Worm (Caenorhabditis elegans) whole organism, early embryonic: ENCODE data around the gene dhhc-5.
A peak's percentile ranks its signal among the peaks of the same experiment; 100 is the strongest.

Source experiments
- B0310.2 ChIP-seq: sonication (generic microtip); optimal IDR thresholded peaks from 2 replicates; lab custom pipeline; 2016; ENCODE audit warnings: mild to moderate bottlenecking, missing genetic modification characterization, missing compliant biosample characterization
- F13C5.2 ChIP-seq: sonication (generic microtip); optimal IDR thresholded peaks from 2 replicates; lab custom pipeline; 2017; ENCODE audit warnings: mild to moderate bottlenecking, missing genetic modification characterization, inconsistent platforms, missing compliant biosample characterization
- aly-1 ChIP-seq: sonication (generic microtip); optimal IDR thresholded peaks from 2 replicates; lab custom pipeline; 2016; ENCODE audit warnings: missing genetic modification characterization, missing compliant biosample characterization
- ama-1 ChIP-seq: fragments of 150-350 bp; optimal IDR thresholded peaks from 2 replicates; lab custom pipeline; 2014
- ceh-13 ChIP-seq: fragments of 200-800 bp; sonication (Bioruptor generic); optimal IDR thresholded peaks from 2 replicates; lab custom pipeline; 2018; ENCODE audit warnings: mild to moderate bottlenecking, missing genetic modification characterization, missing compliant biosample characterization
- ceh-36 ChIP-seq: sonication (generic microtip); optimal IDR thresholded peaks from 2 replicates; lab custom pipeline; 2016; ENCODE audit warnings: missing genetic modification characterization, inconsistent platforms, missing compliant biosample characterization
- ets-7 ChIP-seq: sonication (generic microtip); optimal IDR thresholded peaks from 2 replicates; lab custom pipeline; 2016; ENCODE audit warnings: missing genotype, missing genetic modification characterization, missing compliant biosample characterization
- flt-1 ChIP-seq: fragments of 200-800 bp; sonication (Bioruptor generic); IDR thresholded peaks from 2 replicates; pipeline ENCODE4 v1.3.6; 2022; ENCODE audit warnings: missing genetic modification characterization, missing compliant biosample characterization
- hmbx-1 ChIP-seq: sonication (generic microtip); optimal IDR thresholded peaks from 2 replicates; lab custom pipeline; 2016; ENCODE audit warnings: mild to moderate bottlenecking, missing genetic modification characterization, missing compliant biosample characterization
- hmg-4 ChIP-seq: fragments of 200-800 bp; sonication (Bioruptor generic); optimal IDR thresholded peaks from 2 replicates; lab custom pipeline; 2018; ENCODE audit warnings: mild to moderate bottlenecking, missing genetic modification characterization, missing compliant biosample characterization
- hnd-1 ChIP-seq: sonication (generic microtip); optimal IDR thresholded peaks from 2 replicates; lab custom pipeline; 2016; ENCODE audit warnings: missing genetic modification characterization, missing compliant biosample characterization
- pes-1 ChIP-seq: fragments of 200-800 bp; sonication (Bioruptor generic); IDR thresholded peaks from 2 replicates; pipeline ENCODE4 v1.3.6; 2022; ENCODE audit warnings: missing genetic modification reagents, missing genetic modification characterization, missing compliant biosample characterization
- scrt-1 ChIP-seq: fragments of 200-800 bp; sonication (Bioruptor generic); IDR thresholded peaks from 2 replicates; pipeline ENCODE4 v1.3.6; 2022; ENCODE audit warnings: missing genetic modification characterization, missing compliant biosample characterization
- sea-1 ChIP-seq: fragments of 200-800 bp; sonication (Bioruptor generic); conservative IDR thresholded peaks from 2 replicates; pipeline ENCODE4 v1.3.6; 2022; ENCODE audit warnings: missing genetic modification characterization, missing compliant biosample characterization
- tbx-11 ChIP-seq: fragments of 200-800 bp; sonication (Bioruptor generic); IDR thresholded peaks from 2 replicates; pipeline ENCODE4 v1.3.6; 2022; ENCODE audit warnings: missing genetic modification characterization, missing compliant biosample characterization
- tbx-37 ChIP-seq: fragments of 200-800 bp; sonication (Bioruptor generic); conservative IDR thresholded peaks from 2 replicates; pipeline ENCODE4 v1.3.6; 2022; ENCODE audit warnings: missing genetic modification reagents, missing genetic modification characterization, missing compliant biosample characterization
- tra-4 ChIP-seq: sonication (generic microtip); optimal IDR thresholded peaks from 2 replicates; lab custom pipeline; 2017; ENCODE audit warnings: missing genetic modification characterization, missing compliant biosample characterization

dhhc-5 gene

DNA sequence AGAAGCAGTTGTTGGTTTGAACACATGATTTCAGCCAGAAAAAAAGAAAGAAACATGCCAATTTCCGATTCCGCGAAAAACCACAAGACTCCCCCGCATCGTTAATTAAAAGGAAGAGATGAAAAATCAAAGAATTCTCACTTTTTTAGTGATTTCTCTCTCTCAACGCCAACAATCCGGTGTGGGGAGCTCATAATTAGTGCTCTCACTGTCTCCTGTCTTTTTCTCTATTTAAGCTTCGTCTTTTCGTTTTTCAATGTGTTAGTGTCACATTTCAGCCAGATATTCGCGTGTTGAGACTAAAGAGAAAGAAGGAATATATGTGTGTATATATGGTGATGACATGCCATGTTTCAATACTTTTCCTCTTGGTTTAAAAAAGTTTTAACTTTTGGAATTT lies 24.9 kb upstream of the dhhc-5 start:
- TF ChIP-seq hnd-1 (tag; lab: Kevin White, UChicago): no peak
- no peak for TF ChIP-seq hmg-4 (GFP tag; lab: Kevin White, UChicago)
- no peak for TF ChIP-seq aly-1 (tag; lab: Kevin White, UChicago)
- TF ChIP-seq ets-7: no peak
- no peak for TF ChIP-seq B0310.2 (tag; lab: Kevin White, UChicago)
- no peak for TF ChIP-seq scrt-1 (GFP tag; lab: Robert Waterston, UW)

- TF ChIP-seq ets-7 (no peak), F13C5.2 (tag; lab: Kevin White, UChicago) (no peak), B0310.2 (tag; lab: Kevin White, UChicago) (no peak), hmbx-1 (no peak), tbx-37 (GFP tag; lab: Robert Waterston, UW) (no peak), ama-1 (lab: Kevin White, UChicago) (no peak)
Observed at ce11 chrIII:6872534-6873150, 23.8 kb upstream of the dhhc-5 start, which contains the start of gene K04C2.3. Gene K04C2.3, plus strand, starts transcription at chrIII:6873089.

- TF ChIP-seq F13C5.2 (tag; lab: Kevin White, UChicago) (no peak), hmbx-1 (no peak), ceh-36 (tag; lab: Kevin White, UChicago) (no peak), ets-7 (no peak), B0310.2 (tag; lab: Kevin White, UChicago) (no peak), tbx-37 (GFP tag; lab: Robert Waterston, UW) (no peak), pes-1 (GFP tag; lab: Robert Waterston, UW) (no peak), flt-1 (GFP tag; lab: Robert Waterston, UW) (no peak), sea-1 (GFP tag; lab: Robert Waterston, UW) (no peak), ceh-13 (GFP tag; lab: Kevin White, UChicago) (no peak), aly-1 (tag; lab: Kevin White, UChicago) (no peak), hnd-1 (tag; lab: Kevin White, UChicago) (no peak), scrt-1 (GFP tag; lab: Robert Waterston, UW) (no peak), hmg-4 (GFP tag; lab: Kevin White, UChicago) (no peak), tbx-11 (GFP tag; lab: Robert Waterston, UW) (no peak), ama-1 (lab: Kevin White, UChicago) (no peak), tra-4 (tag; lab: Kevin White, UChicago) (no peak)
Observed at ce11 chrIII:6871668-6872067, 22.8 kb upstream of the dhhc-5 start.

ce11 chrIII:6871067-6871466 lies 22.2 kb upstream of the dhhc-5 start:
- TF ChIP-seq hmg-4 (GFP tag; lab: Kevin White, UChicago) (no peak), tra-4 (tag; lab: Kevin White, UChicago) (no peak), aly-1 (tag; lab: Kevin White, UChicago) (no peak), tbx-37 (GFP tag; lab: Robert Waterston, UW) (no peak), F13C5.2 (tag; lab: Kevin White, UChicago) (no peak), ets-7 (no peak), flt-1 (GFP tag; lab: Robert Waterston, UW) (no peak), ceh-36 (tag; lab: Kevin White, UChicago) (no peak), hmbx-1 (no peak), ama-1 (lab: Kevin White, UChicago) (no peak), scrt-1 (GFP tag; lab: Robert Waterston, UW) (no peak), hnd-1 (tag; lab: Kevin White, UChicago) (no peak), pes-1 (GFP tag; lab: Robert Waterston, UW) (no peak), sea-1 (GFP tag; lab: Robert Waterston, UW) (no peak), tbx-11 (GFP tag; lab: Robert Waterston, UW) (no peak), ceh-13 (GFP tag; lab: Kevin White, UChicago) (no peak), B0310.2 (tag; lab: Kevin White, UChicago) (no peak)

- TF ChIP-seq sea-1 (GFP tag; lab: Robert Waterston, UW) (no peak), hnd-1 (tag; lab: Kevin White, UChicago) (no peak), pes-1 (GFP tag; lab: Robert Waterston, UW) (no peak), tbx-11 (GFP tag; lab: Robert Waterston, UW) (no peak), F13C5.2 (tag; lab: Kevin White, UChicago) (no peak), ama-1 (lab: Kevin White, UChicago) (no peak), hmbx-1 (no peak), B0310.2 (tag; lab: Kevin White, UChicago) (no peak), ets-7 (no peak), aly-1 (tag; lab: Kevin White, UChicago) (no peak), hmg-4 (GFP tag; lab: Kevin White, UChicago) (no peak), flt-1 (GFP tag; lab: Robert Waterston, UW) (no peak), tra-4 (tag; lab: Kevin White, UChicago) (no peak), ceh-13 (GFP tag; lab: Kevin White, UChicago) (no peak), ceh-36 (tag; lab: Kevin White, UChicago) (no peak), tbx-37 (GFP tag; lab: Robert Waterston, UW) (no peak)
Observed at ce11 chrIII:6869996-6870395, 21.1 kb upstream of the dhhc-5 start, which contains the start of gene K04C2.8. Gene K04C2.8, plus strand, starts transcription at chrIII:6870296.

DNA sequence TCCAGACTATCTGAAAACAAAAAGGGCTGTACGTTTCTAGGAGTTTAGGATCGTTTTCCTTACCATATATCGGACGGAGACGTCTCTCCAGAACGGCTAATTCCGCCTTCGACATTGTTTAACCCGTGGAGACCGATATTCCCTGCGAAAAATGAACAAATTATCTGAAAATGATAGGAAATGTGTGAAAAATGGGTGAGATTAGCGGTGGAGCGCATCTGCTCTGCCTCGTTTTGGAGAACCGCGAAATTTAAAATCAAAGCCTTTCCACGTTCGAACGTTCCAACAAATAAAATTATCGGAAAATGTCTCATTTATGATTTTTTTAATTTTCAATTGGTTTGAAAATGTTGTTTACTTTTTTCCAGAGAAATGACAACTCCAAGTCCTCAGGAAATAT lies 20.4 kb upstream of the dhhc-5 start, which contains the start of the genes cra-1 and kbp-1:
TSS of gene cra-1 (minus strand) at position 193 of the 400 bp plus-strand sequence.
TSS of gene kbp-1 (plus strand) at position 366 of the 400 bp plus-strand sequence.
- no peak for TF ChIP-seq hnd-1 (tag; lab: Kevin White, UChicago)
- peak; percentile 20 for TF ChIP-seq F13C5.2 (tag; lab: Kevin White, UChicago)
- no peak for TF ChIP-seq flt-1 (GFP tag; lab: Robert Waterston, UW)
- no peak for TF ChIP-seq ama-1 (lab: Kevin White, UChicago)

DNA sequence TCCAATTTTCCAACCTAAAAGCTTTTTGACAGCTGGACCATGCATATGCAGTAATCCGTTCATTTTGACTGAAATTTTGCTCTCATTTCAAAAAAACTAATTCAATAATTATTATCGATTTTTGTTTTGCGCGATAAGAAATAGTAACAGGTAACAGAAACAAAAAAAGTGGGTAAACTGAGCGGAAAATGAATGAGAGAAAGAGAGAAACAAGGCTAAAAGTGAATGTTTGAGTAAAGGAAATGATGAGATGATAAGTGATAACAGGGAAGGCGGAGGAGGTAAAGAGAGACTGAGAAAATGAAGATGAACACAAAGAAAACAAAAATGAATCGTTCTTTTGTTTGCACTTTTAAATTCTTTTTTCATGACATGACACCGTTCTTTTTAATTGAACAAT lies 15.0 kb upstream of the dhhc-5 start, which contains the start of gene sma-3:
TSS of gene sma-3 (minus strand) at position 68 of the 400 bp plus-strand sequence.
- TF ChIP-seq hmbx-1: no peak
- no peak for TF ChIP-seq F13C5.2 (tag; lab: Kevin White, UChicago)
- no peak for TF ChIP-seq pes-1 (GFP tag; lab: Robert Waterston, UW)
- TF ChIP-seq scrt-1 (GFP tag; lab: Robert Waterston, UW): no peak
- TF ChIP-seq sea-1 (GFP tag; lab: Robert Waterston, UW): no peak
